Worm (Caenorhabditis elegans) whole organism, L4/young adult: ENCODE measurements around the gene K08D10.10.

Experiments
- W03F9.2 ChIP-seq: fragments of 150-350 bp; optimal IDR thresholded peaks from 2 replicates; lab custom pipeline; 2014; ENCODE audit warnings: missing biosample characterization, missing genetic modification characterization
- dao-5 ChIP-seq: sonication (generic microtip); optimal IDR thresholded peaks from 2 replicates; lab custom pipeline; 2016; ENCODE audit warnings: missing genotype, missing genetic modification characterization, moderate library complexity, missing compliant biosample characterization

- TF ChIP-seq W03F9.2, result no peak
- no peak for TF ChIP-seq dao-5 (tag; lab: Kevin White, UChicago)
Measured at ce11 chrIV:4152143-4152542, at the start of gene K08D10.10, which contains the start of gene R07C12.1.
